Fruit fly (Drosophila melanogaster) whole organism, embryonic: ENCODE measurements around the gene EMC6.

ENCODE experiments used
- Bdp1 ChIP-seq: fragments of 200-800 bp; sonication (Bioruptor generic); optimal IDR thresholded peaks from 3 replicates; lab custom pipeline; 2016; ENCODE audit warnings: missing biosample characterization, missing genetic modification characterization
- C15 ChIP-seq: fragments of 200-800 bp; sonication (Bioruptor generic); IDR thresholded peaks from 3 replicates; pipeline ENCODE4 v1.3.6; 2022; ENCODE audit warnings: missing biosample characterization, missing genetic modification characterization
- CG10431 ChIP-seq: fragments of 200-800 bp; sonication (Bioruptor generic); optimal IDR thresholded peaks from 3 replicates; lab custom pipeline; 2018; ENCODE audit warnings: missing biosample characterization, mild to moderate bottlenecking, missing genetic modification characterization
- CG10543 ChIP-seq: fragments of 200-800 bp; sonication (Bioruptor generic); optimal IDR thresholded peaks from 3 replicates; lab custom pipeline; 2017; ENCODE audit warnings: missing biosample characterization, mild to moderate bottlenecking, missing genetic modification characterization, moderate library complexity
- CG11085 ChIP-seq: fragments of 200-800 bp; sonication (Bioruptor generic); IDR thresholded peaks from 2 replicates; pipeline ENCODE4 v1.3.6; 2022; ENCODE audit warnings: missing biosample characterization, missing genetic modification characterization
- CG13123 ChIP-seq: fragments of 200-800 bp; sonication (Bioruptor generic); optimal IDR thresholded peaks from 2 replicates; lab custom pipeline; 2016; ENCODE audit warnings: missing biosample characterization, missing genetic modification characterization
- CG13424 ChIP-seq: fragments of 200-800 bp; sonication (Bioruptor generic); optimal IDR thresholded peaks from 2 replicates; lab custom pipeline; 2019; ENCODE audit warnings: missing biosample characterization, mild to moderate bottlenecking, missing genetic modification characterization, moderate library complexity
- CG13775 ChIP-seq: fragments of 200-800 bp; sonication (Bioruptor generic); optimal IDR thresholded peaks from 3 replicates; lab custom pipeline; 2017; ENCODE audit warnings: missing biosample characterization, mild to moderate bottlenecking, missing genetic modification characterization
- CG15514 ChIP-seq: fragments of 200-800 bp; sonication (Bioruptor generic); optimal IDR thresholded peaks from 3 replicates; lab custom pipeline; 2017; ENCODE audit warnings: missing biosample characterization, missing genetic modification characterization, mild to moderate bottlenecking, moderate library complexity, missing genetic modification reagents
- CG1647 ChIP-seq: fragments of 200-800 bp; sonication (Bioruptor generic); optimal IDR thresholded peaks from 3 replicates; lab custom pipeline; 2016; ENCODE audit warnings: missing biosample characterization, missing genetic modification characterization
- CG17568 ChIP-seq: fragments of 200-800 bp; sonication (Bioruptor generic); optimal IDR thresholded peaks from 2 replicates; lab custom pipeline; 2018; ENCODE audit warnings: missing biosample characterization, mild to moderate bottlenecking, missing genetic modification characterization, moderate library complexity
- CG18476 ChIP-seq: fragments of 200-800 bp; sonication (Bioruptor generic); optimal IDR thresholded peaks from 2 replicates; lab custom pipeline; 2016; ENCODE audit warnings: missing biosample characterization, mild to moderate bottlenecking, missing genetic modification characterization
- CG2712 ChIP-seq: fragments of 200-800 bp; optimal IDR thresholded peaks from 3 replicates; lab custom pipeline; 2019; ENCODE audit warnings: missing biosample characterization, mild to moderate bottlenecking, missing genetic modification characterization, moderate library complexity
- CG3838 ChIP-seq: fragments of 200-800 bp; sonication (Bioruptor generic); optimal IDR thresholded peaks from 3 replicates; lab custom pipeline; 2016; ENCODE audit warnings: missing biosample characterization, missing genetic modification characterization
- CG3995 ChIP-seq: fragments of 200-800 bp; sonication (Bioruptor generic); optimal IDR thresholded peaks from 3 replicates; lab custom pipeline; 2016; ENCODE audit warnings: missing biosample characterization, missing genetic modification characterization
- CG4424 ChIP-seq: fragments of 200-800 bp; sonication (Bioruptor generic); optimal IDR thresholded peaks from 3 replicates; lab custom pipeline; 2016; ENCODE audit warnings: missing biosample characterization, missing genetic modification characterization
- CG9797 ChIP-seq: fragments of 200-800 bp; sonication (Bioruptor generic); optimal IDR thresholded peaks from 3 replicates; lab custom pipeline; 2018; ENCODE audit warnings: missing biosample characterization, mild to moderate bottlenecking, missing genetic modification characterization
- Deaf1 ChIP-seq: fragments of 200-800 bp; optimal IDR thresholded peaks from 3 replicates; lab custom pipeline; 2019; ENCODE audit warnings: missing biosample characterization, mild to moderate bottlenecking, missing genetic modification characterization, moderate library complexity
- HLH3B ChIP-seq: fragments of 200-800 bp; sonication (Bioruptor generic); IDR thresholded peaks from 2 replicates; pipeline ENCODE4 v1.3.6; 2022; ENCODE audit warnings: missing biosample characterization, missing genetic modification characterization
- Hmx ChIP-seq: fragments of 200-800 bp; sonication (Bioruptor generic); optimal IDR thresholded peaks from 2 replicates; lab custom pipeline; 2016; ENCODE audit warnings: missing biosample characterization, missing genetic modification characterization
- Poxn ChIP-seq: fragments of 200-800 bp; sonication (Bioruptor generic); IDR thresholded peaks from 2 replicates; pipeline ENCODE4 v1.3.6; 2022; ENCODE audit warnings: missing biosample characterization, missing genetic modification characterization
- Ravus ChIP-seq: fragments of 200-800 bp; sonication (Bioruptor generic); IDR thresholded peaks from 2 replicates; pipeline ENCODE4 v1.3.6; 2022; ENCODE audit warnings: missing biosample characterization, missing genetic modification characterization
- YL-1 ChIP-seq: fragments of 200-800 bp; sonication (Bioruptor generic); optimal IDR thresholded peaks from 3 replicates; lab custom pipeline; 2017; ENCODE audit warnings: missing biosample characterization, mild to moderate bottlenecking, missing genetic modification characterization
- ab ChIP-seq: fragments of 200-800 bp; sonication (Bioruptor generic); optimal IDR thresholded peaks from 2 replicates; lab custom pipeline; 2016; ENCODE audit warnings: missing biosample characterization, missing genetic modification characterization
- ara ChIP-seq: fragments of 200-800 bp; sonication (Bioruptor generic); IDR thresholded peaks from 2 replicates; pipeline ENCODE4 v1.3.6; 2022; ENCODE audit warnings: missing biosample characterization, missing genetic modification characterization
- ash1 ChIP-seq: fragments of 200-800 bp; sonication (Bioruptor generic); optimal IDR thresholded peaks from 2 replicates; lab custom pipeline; 2018; ENCODE audit warnings: missing biosample characterization, mild to moderate bottlenecking, missing genetic modification characterization
- cas ChIP-seq: fragments of 200-800 bp; sonication (Bioruptor generic); IDR thresholded peaks from 2 replicates; pipeline ENCODE4 v1.3.6; 2022; ENCODE audit warnings: missing biosample characterization, missing genetic modification characterization
- crol ChIP-seq: fragments of 200-800 bp; sonication (Bioruptor generic); IDR thresholded peaks from 2 replicates; pipeline ENCODE4 v1.3.6; 2022; ENCODE audit warnings: missing biosample characterization, missing genetic modification characterization
- crp ChIP-seq, 2 experiments: fragments of 200-800 bp; sonication (Bioruptor generic); optimal IDR thresholded peaks; 2 replicates in 1 of 2; 3 replicates in 1 of 2; lab custom pipeline; 2017; ENCODE audit warnings: missing biosample characterization in 2 of 2, missing genetic modification characterization in 2 of 2, mild to moderate bottlenecking in 1 of 2, moderate library complexity in 1 of 2
- cwo ChIP-seq: fragments of 200-800 bp; sonication (Bioruptor generic); optimal IDR thresholded peaks from 3 replicates; lab custom pipeline; 2017; ENCODE audit warnings: missing biosample characterization, missing genetic modification characterization, mild to moderate bottlenecking, moderate library complexity, missing genetic modification reagents
- disco-r ChIP-seq: fragments of 200-800 bp; sonication (Bioruptor generic); optimal IDR thresholded peaks from 2 replicates; lab custom pipeline; 2016; ENCODE audit warnings: missing biosample characterization, missing genetic modification characterization
- dysf ChIP-seq: fragments of 200-800 bp; sonication (Bioruptor generic); IDR thresholded peaks from 3 replicates; pipeline ENCODE4 v1.3.6; 2022; ENCODE audit warnings: missing biosample characterization, missing genetic modification characterization
- fd102C ChIP-seq: fragments of 200-800 bp; sonication (Bioruptor generic); optimal IDR thresholded peaks from 2 replicates; lab custom pipeline; 2018; ENCODE audit warnings: missing biosample characterization, mild to moderate bottlenecking, missing genetic modification characterization, moderate library complexity
- fd3F ChIP-seq: fragments of 200-800 bp; sonication (Bioruptor generic); optimal IDR thresholded peaks from 2 replicates; lab custom pipeline; 2018; ENCODE audit warnings: missing biosample characterization, mild to moderate bottlenecking, missing genetic modification characterization, moderate library complexity
- fu2 ChIP-seq: fragments of 200-800 bp; sonication (Bioruptor generic); optimal IDR thresholded peaks from 2 replicates; lab custom pipeline; 2016; ENCODE audit warnings: missing biosample characterization, missing genetic modification characterization
- gcm ChIP-seq: fragments of 200-800 bp; sonication (Bioruptor generic); optimal IDR thresholded peaks from 2 replicates; lab custom pipeline; 2019; ENCODE audit warnings: missing biosample characterization, mild to moderate bottlenecking, missing genetic modification characterization, moderate library complexity
- klu ChIP-seq: fragments of 200-800 bp; sonication (Bioruptor generic); IDR thresholded peaks from 2 replicates; pipeline ENCODE4 v1.3.6; 2022; ENCODE audit warnings: missing biosample characterization, missing genetic modification characterization
- lola ChIP-seq, 3 experiments: fragments of >200 bp in 2 of 3; fragments of 200-800 bp in 1 of 3; sonication (Bioruptor generic) in 1 of 3; optimal IDR thresholded peaks; 2 replicates each; lab custom pipeline; 2017 to 2019; ENCODE audit warnings: missing biosample characterization in 3 of 3, missing genetic modification characterization in 3 of 3, mild to moderate bottlenecking in 1 of 3, moderate library complexity in 1 of 3
- nerfin-1 ChIP-seq: fragments of 200-800 bp; sonication (Bioruptor generic); optimal IDR thresholded peaks from 3 replicates; lab custom pipeline; 2019; ENCODE audit warnings: missing biosample characterization, mild to moderate bottlenecking, missing genetic modification characterization, moderate library complexity
- nerfin-2 ChIP-seq: fragments of 200-800 bp; sonication (Bioruptor generic); IDR thresholded peaks from 2 replicates; pipeline ENCODE4 v1.3.6; 2022; ENCODE audit warnings: missing biosample characterization, missing genetic modification characterization; ENCODE audit not compliant: partially characterized antibody
- oc ChIP-seq: fragments of 200-800 bp; sonication (Bioruptor generic); optimal IDR thresholded peaks from 2 replicates; lab custom pipeline; 2018; ENCODE audit warnings: missing biosample characterization, mild to moderate bottlenecking, missing genetic modification characterization, moderate library complexity
- phol ChIP-seq: fragments of 200-800 bp; sonication (Bioruptor generic); optimal IDR thresholded peaks from 3 replicates; lab custom pipeline; 2018; ENCODE audit warnings: missing biosample characterization, mild to moderate bottlenecking, missing genetic modification characterization, moderate library complexity
- scrt ChIP-seq: fragments of 200-800 bp; sonication (Bioruptor generic); optimal IDR thresholded peaks from 2 replicates; lab custom pipeline; 2018; ENCODE audit warnings: missing biosample characterization, mild to moderate bottlenecking, missing genetic modification characterization, moderate library complexity
- sna ChIP-seq: fragments of 200-800 bp; sonication (Bioruptor generic); IDR thresholded peaks from 2 replicates; pipeline ENCODE4 v1.3.6; 2022; ENCODE audit warnings: missing biosample characterization, missing genetic modification characterization; ENCODE audit not compliant: partially characterized antibody
- tio ChIP-seq: fragments of 200-800 bp; sonication (Bioruptor generic); optimal IDR thresholded peaks from 2 replicates; lab custom pipeline; 2017; ENCODE audit warnings: missing biosample characterization, missing genetic modification characterization, inconsistent platforms
- ttk ChIP-seq: fragments of 200-800 bp; sonication (Bioruptor generic); IDR thresholded peaks from 2 replicates; pipeline ENCODE4 v2.1.2; 2022; ENCODE audit warnings: missing biosample characterization, missing genetic modification characterization
- unpg ChIP-seq: fragments of 200-800 bp; sonication (Bioruptor generic); optimal IDR thresholded peaks from 3 replicates; lab custom pipeline; 2018; ENCODE audit warnings: missing biosample characterization, mild to moderate bottlenecking, missing genetic modification characterization, moderate library complexity
- wdn ChIP-seq: fragments of 200-800 bp; sonication (Bioruptor generic); IDR thresholded peaks from 2 replicates; pipeline ENCODE4 v1.3.6; 2022; ENCODE audit warnings: missing biosample characterization, missing genetic modification characterization

Gene EMC6

DNA sequence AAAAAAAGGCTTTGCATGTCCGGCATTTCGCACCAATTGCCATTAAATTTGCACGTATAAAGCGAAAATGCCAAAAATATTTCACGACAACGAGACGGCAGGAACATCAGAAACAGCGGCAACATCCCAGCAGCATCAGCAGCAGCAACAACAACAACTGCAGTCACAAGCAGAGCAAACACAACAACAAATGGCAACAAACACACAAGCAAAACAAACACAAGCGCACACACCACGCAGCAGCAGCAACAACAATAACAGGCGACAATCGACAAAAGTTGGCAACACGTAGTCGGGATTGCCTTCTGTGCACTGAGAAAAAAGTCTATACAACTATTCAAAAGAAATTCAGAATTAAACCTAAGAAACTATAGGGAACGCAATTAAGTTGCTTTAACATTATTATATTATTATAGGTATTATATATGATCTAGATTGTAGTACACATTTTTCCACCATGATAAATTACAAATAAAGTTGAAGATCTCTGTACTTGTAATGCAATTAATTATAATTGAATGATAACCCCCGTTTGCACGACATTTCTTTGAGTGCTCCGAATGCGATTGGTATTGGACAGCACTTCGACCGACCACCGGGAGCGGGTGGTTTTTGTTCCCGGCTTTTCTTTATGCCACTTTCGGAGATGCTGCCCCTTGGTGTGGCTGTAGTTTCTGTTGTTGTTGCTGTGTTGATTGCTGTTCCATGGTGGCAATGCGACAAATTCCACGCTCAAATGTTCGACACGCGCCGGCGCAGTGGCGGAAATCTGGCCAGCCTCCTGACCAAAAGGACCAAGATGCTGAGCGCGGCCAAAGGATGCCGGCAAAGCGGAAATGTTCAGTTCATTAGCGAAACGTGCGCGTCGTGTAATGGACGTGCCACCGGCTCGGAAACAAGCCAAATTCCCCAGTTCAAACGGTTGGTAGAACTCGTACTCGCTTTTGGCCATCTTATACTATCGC lies 41.0 kb downstream of the EMC6 start, which contains the start of gene tnc:
tnc (plus strand) TSS at position 848 of the 965 bp plus-strand sequence.
- TF ChIP-seq Poxn (GFP tag; lab: Robert Waterston, UW) (no peak), C15 (GFP tag; lab: Robert Waterston, UW) (no peak), HLH3B (GFP tag; lab: Robert Waterston, UW) (0 out of 2 replicates have a peak, but pooled peaks have one; percentile 31), wdn (GFP tag; lab: Robert Waterston, UW) (no peak), phol (tag; lab: Kevin White, UChicago) (peak; percentile 60), CG11085 (no peak), scrt (peak; percentile 67), klu (GFP tag; lab: Robert Waterston, UW) (no peak), sna (GFP tag; lab: Robert Waterston, UW) (no peak), YL-1 (GFP tag; lab: Kevin White, UChicago) (no peak), CG1647 (no peak), cwo (peak; percentile 62), CG17568 (GFP tag; lab: Kevin White, UChicago) (no peak), CG10543 (GFP tag; lab: Kevin White, UChicago) (no peak), CG13775 (peak; percentile 18), ttk (no peak), CG10431 (no peak), CG2712 (tag; lab: Kevin White, UChicago) (peak; percentile 69), unpg (peak; percentile 59), lola (GFP tag; optimal IDR thresholded peaks at IDR 0.05; lab: Kevin White, UChicago) (peak in 1 of 3 experiments; percentile 50), CG3995 (no peak), fu2 (no peak), CG3838 (GFP tag; lab: Kevin White, UChicago) (no peak), nerfin-1 (peak; percentile 38), Hmx (GFP tag; lab: Kevin White, UChicago) (no peak), crol (no peak), tio (peak; percentile 47), disco-r (GFP tag; lab: Kevin White, UChicago) (no peak), Deaf1 (tag; lab: Kevin White, UChicago) (peak; percentile 42), oc (peak; percentile 23), gcm (peak; percentile 33), crp (GFP tag; optimal IDR thresholded peaks at IDR 0.05; lab: Kevin White, UChicago) (no peak), CG13123 (GFP tag; lab: Kevin White, UChicago) (no peak), ash1 (GFP tag; lab: Kevin White, UChicago) (no peak), CG15514 (GFP tag; lab: Kevin White, UChicago) (peak; percentile 37), nerfin-2 (no peak), CG18476 (GFP tag; lab: Kevin White, UChicago) (peak; percentile 13), ara (GFP tag; lab: Robert Waterston, UW) (no peak), dysf (GFP tag; lab: Robert Waterston, UW) (peak; percentile 55; the same call in 2 of the 3 replicates), fd102C (GFP tag; lab: Kevin White, UChicago) (no peak), CG13424 (tag; lab: Kevin White, UChicago) (peak; percentile 66), cas (GFP tag; lab: Robert Waterston, UW) (no peak), fd3F (peak; percentile 37), Ravus (GFP tag; lab: Robert Waterston, UW) (no peak), ab (no peak), CG9797 (no peak), CG4424 (GFP tag; lab: Kevin White, UChicago) (peak; percentile 25), Bdp1 (GFP tag; lab: Kevin White, UChicago) (no peak)
